Fruit fly (Drosophila melanogaster): ENCODE data around the gene hep.

Gene hep

DNA sequence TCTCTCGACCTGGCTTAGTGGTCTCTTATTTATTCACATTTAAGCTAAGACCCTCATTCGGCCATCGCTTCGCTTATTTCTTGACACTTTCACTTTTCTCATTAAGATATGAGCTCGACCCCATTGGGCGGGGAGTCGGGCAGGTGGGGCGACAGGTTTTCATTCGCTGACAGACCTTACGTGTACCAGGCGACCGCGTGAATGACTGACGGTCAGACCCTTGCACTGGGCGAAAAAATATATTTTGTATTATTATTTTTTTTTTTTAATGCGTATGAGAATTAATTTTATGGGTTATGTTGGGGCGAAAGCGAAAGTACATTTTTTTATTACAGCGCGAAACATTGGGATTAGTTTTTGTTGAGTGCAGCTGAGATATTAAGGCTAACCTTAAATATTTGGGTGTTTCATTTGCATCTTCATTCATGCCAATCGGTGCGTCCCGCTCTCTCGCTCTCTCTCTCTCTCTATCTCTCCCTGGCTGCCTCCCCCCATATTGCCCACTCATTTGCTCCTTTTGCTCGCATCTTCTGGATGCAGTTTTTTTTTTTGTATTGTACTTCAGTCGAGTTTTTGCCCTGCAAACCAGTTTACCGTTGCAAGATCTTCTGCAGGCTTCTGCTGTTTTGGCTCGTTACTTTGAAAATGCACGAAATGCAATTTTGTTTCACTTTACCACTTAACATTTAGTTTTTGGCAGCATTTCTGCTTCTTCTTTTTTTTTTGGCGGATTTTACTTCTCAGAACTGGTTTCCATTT is 46.9 kb upstream of the hep start (continued):
- no peak for TF ChIP-seq CG7745 (tag; optimal IDR thresholded peaks at IDR 0.05)
- TF ChIP-seq CG4404 (GFP tag; IDR thresholded peaks at IDR 0.05) = 0 out of 2 replicates have a peak, but pooled peaks have one; percentile 8
- TF ChIP-seq ara (GFP tag; IDR thresholded peaks at IDR 0.05) = peak; percentile 66; the same call in 1 of the 2 replicates
- TF ChIP-seq CG12391 (tag; optimal IDR thresholded peaks at IDR 0.05) = peak; percentile 44
- no peak for TF ChIP-seq amos (GFP tag; IDR thresholded peaks at IDR 0.05; ENCODE audit: partially characterized antibody)
- TF ChIP-seq nerfin-2 (GFP tag; IDR thresholded peaks at IDR 0.05; ENCODE audit: partially characterized antibody) = no peak
- peak; percentile 66 for TF ChIP-seq CG14441 (GFP tag; IDR thresholded peaks at IDR 0.05)
- TF ChIP-seq gce (GFP tag; IDR thresholded peaks at IDR 0.05) = peak; percentile 60; the same call in 2 of the 3 replicates
- peak; percentile 32; the same call in 1 of the 2 replicates for TF ChIP-seq CG14014 (GFP tag; IDR thresholded peaks at IDR 0.05)
- no peak for TF ChIP-seq CG6654 (GFP tag; optimal IDR thresholded peaks at IDR 0.05)
- no peak for TF ChIP-seq dan (GFP tag; IDR thresholded peaks at IDR 0.05)
- TF ChIP-seq Nf-YB (GFP tag; optimal IDR thresholded peaks at IDR 0.05) = peak; percentile 38
- TF ChIP-seq nmo (GFP tag; optimal IDR thresholded peaks at IDR 0.05) = peak; percentile 72
- TF ChIP-seq Hr3 (GFP tag; optimal IDR thresholded peaks at IDR 0.05) = peak; percentile 12
- TF ChIP-seq Sox100B (GFP tag; optimal IDR thresholded peaks at IDR 0.05) = peak; percentile 47
- peak; percentile 16 for TF ChIP-seq CTCF (GFP tag; optimal IDR thresholded peaks at IDR 0.05)
- peak in 1 of 2 experiments; percentile 60 for TF ChIP-seq Hr51 (GFP tag; optimal IDR thresholded peaks at IDR 0.05)
- TF ChIP-seq CG17359 (tag; optimal IDR thresholded peaks at IDR 0.05) = peak; percentile 58
- no peak for TF ChIP-seq CG6175 (GFP tag; IDR thresholded peaks at IDR 0.05)
- no peak for TF ChIP-seq Dll (GFP tag; IDR thresholded peaks at IDR 0.05; ENCODE audit: partially characterized antibody)
- peak; percentile 20 for TF ChIP-seq CG2202 (tag; optimal IDR thresholded peaks at IDR 0.05)
- peak; percentile 54 for TF ChIP-seq croc (GFP tag; conservative IDR thresholded peaks at IDR 0.05)
- peak; percentile 71 for TF ChIP-seq dysf (GFP tag; IDR thresholded peaks at IDR 0.05)
- TF ChIP-seq sna (GFP tag; IDR thresholded peaks at IDR 0.05; ENCODE audit: partially characterized antibody) = no peak
- 0 out of 2 replicates have a peak, but pooled peaks have one; percentile 7 for TF ChIP-seq ro (GFP tag; IDR thresholded peaks at IDR 0.05)
- TF ChIP-seq CG3065 (GFP tag; optimal IDR thresholded peaks at IDR 0.05) = no peak
- TF ChIP-seq CG15479 (GFP tag; optimal IDR thresholded peaks at IDR 0.05) = no peak
- TF ChIP-seq Pdp1 (GFP tag; optimal IDR thresholded peaks at IDR 0.05) = peak; percentile 13 to 45
- TF ChIP-seq sd (tag; optimal IDR thresholded peaks at IDR 0.05) = peak; percentile 34
- peak; percentile 35; the same call in 1 of the 2 replicates for TF ChIP-seq CG4360 (GFP tag; IDR thresholded peaks at IDR 0.05)
- TF ChIP-seq CG7372 (GFP tag; IDR thresholded peaks at IDR 0.05) = 0 out of 2 replicates have a peak, but pooled peaks have one; percentile 11
- TF ChIP-seq bab2 (GFP tag; optimal IDR thresholded peaks at IDR 0.05) = peak; percentile 44
- TF ChIP-seq HLHmδ (GFP tag; optimal IDR thresholded peaks at IDR 0.05) = no peak
- TF ChIP-seq CrebB (tag; optimal IDR thresholded peaks at IDR 0.05) = no peak
- no peak for TF ChIP-seq exex (tag; optimal IDR thresholded peaks at IDR 0.05)
- TF ChIP-seq gem (tag; optimal IDR thresholded peaks at IDR 0.05) = peak; percentile 60
- TF ChIP-seq Xrp1 (GFP tag; IDR thresholded peaks at IDR 0.05) = peak; percentile 73
- no peak for TF ChIP-seq CG13296 (GFP tag; optimal IDR thresholded peaks at IDR 0.05)
- TF ChIP-seq CG15269 (tag; optimal IDR thresholded peaks at IDR 0.05) = peak; percentile 15
- TF ChIP-seq grn (GFP tag; optimal IDR thresholded peaks at IDR 0.05) = no peak
- no peak for TF ChIP-seq D (optimal IDR thresholded peaks at IDR 0.05)
- peak; percentile 38 for TF ChIP-seq D (GFP tag; optimal IDR thresholded peaks at IDR 0.05)
- peak; percentile 73; the same call in 1 of the 2 replicates for TF ChIP-seq CG32772 (GFP tag; IDR thresholded peaks at IDR 0.05)
- TF ChIP-seq HLH4C (GFP tag; IDR thresholded peaks at IDR 0.05; ENCODE audit: partially characterized antibody) = no peak
- TF ChIP-seq CG3847 (GFP tag; IDR thresholded peaks at IDR 0.05) = peak; percentile 19; the same call in 1 of the 2 replicates
- no peak for TF ChIP-seq mirr (GFP tag; optimal IDR thresholded peaks at IDR 0.05)
- no peak for TF ChIP-seq CG17802 (tag; optimal IDR thresholded peaks at IDR 0.05)
- TF ChIP-seq ewg (GFP tag; optimal IDR thresholded peaks at IDR 0.05) = peak; percentile 43

Data from whole organism, embryonic.